Fruit fly (Drosophila melanogaster) whole organism, embryonic: ENCODE measurements around the gene Rab18.

Experiments
- Ada2b ChIP-seq: fragments of 200-800 bp; sonication (Bioruptor generic); IDR thresholded peaks from 2 replicates; pipeline ENCODE4 v1.3.6; 2022; ENCODE audit warnings: missing biosample characterization, missing genetic modification characterization
- Atf6 ChIP-seq: fragments of 200-800 bp; sonication (Bioruptor generic); IDR thresholded peaks from 2 replicates; pipeline ENCODE4 v1.3.6; 2022; ENCODE audit warnings: missing biosample characterization, missing genetic modification characterization
- BEAF-32 ChIP-seq: fragments of 200-800 bp; sonication (Bioruptor generic); optimal IDR thresholded peaks from 3 replicates; lab custom pipeline; 2017; ENCODE audit warnings: missing biosample characterization, missing genetic modification characterization, mild to moderate bottlenecking, moderate library complexity, missing genetic modification reagents
- CG10274 ChIP-seq: fragments of 200-800 bp; sonication (Bioruptor generic); optimal IDR thresholded peaks from 3 replicates; lab custom pipeline; 2017; ENCODE audit warnings: missing biosample characterization, mild to moderate bottlenecking, missing genetic modification characterization
- CG11085 ChIP-seq: fragments of 200-800 bp; sonication (Bioruptor generic); IDR thresholded peaks from 2 replicates; pipeline ENCODE4 v1.3.6; 2022; ENCODE audit warnings: missing biosample characterization, missing genetic modification characterization
- CG13287 ChIP-seq: fragments of 200-800 bp; sonication (Bioruptor generic); IDR thresholded peaks from 2 replicates; pipeline ENCODE4 v1.3.6; 2022; ENCODE audit warnings: missing biosample characterization, missing genetic modification characterization; ENCODE audit not compliant: partially characterized antibody
- CG13624 ChIP-seq: fragments of 200-800 bp; sonication (Bioruptor generic); optimal IDR thresholded peaks from 2 replicates; lab custom pipeline; 2016; ENCODE audit warnings: missing biosample characterization, missing genetic modification characterization
- CG14050 ChIP-seq: fragments of 200-800 bp; sonication (Bioruptor generic); IDR thresholded peaks from 3 replicates; pipeline ENCODE4 v1.3.6; 2022; ENCODE audit warnings: missing biosample characterization, missing genetic modification characterization
- CG14441 ChIP-seq: fragments of 200-800 bp; sonication (Bioruptor generic); IDR thresholded peaks from 2 replicates; pipeline ENCODE4 v1.3.6; 2022; ENCODE audit warnings: missing biosample characterization, missing genetic modification characterization
- CG15479 ChIP-seq: fragments of 200-800 bp; sonication (Bioruptor generic); optimal IDR thresholded peaks from 3 replicates; lab custom pipeline; 2019; ENCODE audit warnings: missing biosample characterization, mild to moderate bottlenecking, missing genetic modification characterization, moderate library complexity
- CG1602 ChIP-seq: fragments of 200-800 bp; sonication (Bioruptor generic); optimal IDR thresholded peaks from 3 replicates; lab custom pipeline; 2016; ENCODE audit warnings: missing biosample characterization, missing genetic modification characterization
- CG33213 ChIP-seq: fragments of 200-800 bp; sonication (Bioruptor generic); optimal IDR thresholded peaks from 3 replicates; lab custom pipeline; 2016; ENCODE audit warnings: missing biosample characterization, missing genetic modification characterization
- CG42726 ChIP-seq: fragments of 200-800 bp; sonication (Bioruptor generic); IDR thresholded peaks from 2 replicates; pipeline ENCODE4 v1.3.6; 2022; ENCODE audit warnings: missing biosample characterization, missing genetic modification characterization; ENCODE audit not compliant: partially characterized antibody
- CG4424 ChIP-seq: fragments of 200-800 bp; sonication (Bioruptor generic); optimal IDR thresholded peaks from 3 replicates; lab custom pipeline; 2016; ENCODE audit warnings: missing biosample characterization, missing genetic modification characterization
- CG6175 ChIP-seq: fragments of 200-800 bp; sonication (Bioruptor generic); IDR thresholded peaks from 3 replicates; pipeline ENCODE4 v1.3.6; 2022; ENCODE audit warnings: missing biosample characterization, missing genetic modification characterization
- CG6854 ChIP-seq: fragments of 200-800 bp; sonication (Bioruptor generic); optimal IDR thresholded peaks from 3 replicates; lab custom pipeline; 2017; ENCODE audit warnings: missing biosample characterization, mild to moderate bottlenecking, missing genetic modification characterization
- CG8290 ChIP-seq, 3 experiments: fragments of 200-800 bp; sonication (Bioruptor generic); optimal IDR thresholded peaks; 2 replicates each; lab custom pipeline; 2016 to 2019; ENCODE audit warnings: missing biosample characterization in 3 of 3, missing genetic modification characterization in 3 of 3, mild to moderate bottlenecking in 2 of 3, moderate library complexity in 1 of 3
- CG8359 ChIP-seq: fragments of 200-800 bp; sonication (Bioruptor generic); optimal IDR thresholded peaks from 2 replicates; lab custom pipeline; 2017; ENCODE audit warnings: missing biosample characterization, mild to moderate bottlenecking, missing genetic modification characterization, borderline replicate concordance
- CG8944 ChIP-seq: fragments of 200-800 bp; sonication (Bioruptor generic); optimal IDR thresholded peaks from 3 replicates; lab custom pipeline; 2016; ENCODE audit warnings: missing biosample characterization, missing genetic modification characterization
- CG9215 ChIP-seq: fragments of 200-800 bp; sonication (Bioruptor generic); IDR thresholded peaks from 2 replicates; pipeline ENCODE4 v1.3.6; 2022; ENCODE audit warnings: missing biosample characterization, missing genetic modification characterization
- Dll ChIP-seq: fragments of 200-800 bp; sonication (Bioruptor generic); IDR thresholded peaks from 4 replicates; pipeline ENCODE4 v1.3.6; 2022; ENCODE audit warnings: missing biosample characterization, missing genetic modification characterization; ENCODE audit not compliant: partially characterized antibody
- MESR4 ChIP-seq: fragments of 200-800 bp; sonication (Bioruptor generic); optimal IDR thresholded peaks from 2 replicates; lab custom pipeline; 2018; ENCODE audit warnings: missing biosample characterization, mild to moderate bottlenecking, missing genetic modification characterization, moderate library complexity
- Med ChIP-seq: fragments of 200-800 bp; sonication (Bioruptor generic); peaks from one replicate; lab custom pipeline; 2016; ENCODE audit warnings: missing biosample characterization, missing genetic modification characterization, mild to moderate bottlenecking, inconsistent platforms, moderate library complexity
- Oli ChIP-seq: fragments of 200-800 bp; sonication (Bioruptor generic); optimal IDR thresholded peaks from 2 replicates; lab custom pipeline; 2018; ENCODE audit warnings: missing biosample characterization, mild to moderate bottlenecking, missing genetic modification characterization, moderate library complexity
- Pdp1 ChIP-seq, 2 experiments: fragments of 200-800 bp; sonication (Bioruptor generic); optimal IDR thresholded peaks; 3 replicates each; lab custom pipeline; 2016; ENCODE audit warnings: missing biosample characterization in 2 of 2, missing genetic modification characterization in 2 of 2, mild to moderate bottlenecking in 1 of 2, moderate library complexity in 1 of 2
- Ravus ChIP-seq: fragments of 200-800 bp; sonication (Bioruptor generic); IDR thresholded peaks from 2 replicates; pipeline ENCODE4 v1.3.6; 2022; ENCODE audit warnings: missing biosample characterization, missing genetic modification characterization
- Sin3A ChIP-seq: fragments of >200 bp; optimal IDR thresholded peaks from 2 replicates; lab custom pipeline; 2018
- Taf1 ChIP-seq: fragments of 200-800 bp; sonication (Bioruptor generic); IDR thresholded peaks from 2 replicates; pipeline ENCODE4 v1.3.6; 2022; ENCODE audit warnings: missing biosample characterization, missing genetic modification characterization
- ase ChIP-seq: fragments of 200-800 bp; sonication (Bioruptor generic); IDR thresholded peaks from 3 replicates; pipeline ENCODE4 v1.3.6; 2022; ENCODE audit warnings: missing biosample characterization, missing genetic modification characterization
- caup ChIP-seq: fragments of 200-800 bp; sonication (Bioruptor generic); optimal IDR thresholded peaks from 3 replicates; lab custom pipeline; 2017; ENCODE audit warnings: missing biosample characterization, mild to moderate bottlenecking, missing genetic modification characterization, moderate library complexity; ENCODE audit not compliant: severe bottlenecking
- eyg ChIP-seq: fragments of 200-800 bp; sonication (Bioruptor generic); optimal IDR thresholded peaks from 3 replicates; lab custom pipeline; 2016; ENCODE audit warnings: missing biosample characterization, missing genetic modification characterization
- fu2 ChIP-seq: fragments of 200-800 bp; sonication (Bioruptor generic); optimal IDR thresholded peaks from 2 replicates; lab custom pipeline; 2016; ENCODE audit warnings: missing biosample characterization, missing genetic modification characterization
- gfzf ChIP-seq: fragments of 200-800 bp; sonication (Bioruptor generic); optimal IDR thresholded peaks from 2 replicates; lab custom pipeline; 2016; ENCODE audit warnings: missing biosample characterization, mild to moderate bottlenecking, missing genetic modification characterization, moderate library complexity
- gsb ChIP-seq: fragments of 200-800 bp; sonication (Bioruptor generic); IDR thresholded peaks from 2 replicates; pipeline ENCODE4 v1.3.6; 2022; ENCODE audit warnings: missing biosample characterization, missing genetic modification characterization
- gsb-n ChIP-seq: fragments of 200-800 bp; sonication (Bioruptor generic); optimal IDR thresholded peaks from 3 replicates; lab custom pipeline; 2018; ENCODE audit warnings: missing biosample characterization, mild to moderate bottlenecking, missing genetic modification characterization
- lola ChIP-seq, 3 experiments: fragments of >200 bp in 2 of 3; fragments of 200-800 bp in 1 of 3; sonication (Bioruptor generic) in 1 of 3; optimal IDR thresholded peaks; 2 replicates each; lab custom pipeline; 2017 to 2019; ENCODE audit warnings: missing biosample characterization in 3 of 3, missing genetic modification characterization in 3 of 3, mild to moderate bottlenecking in 1 of 3, moderate library complexity in 1 of 3
- onecut ChIP-seq: fragments of 200-800 bp; sonication (Bioruptor generic); IDR thresholded peaks from 2 replicates; pipeline ENCODE4 v1.3.6; 2022; ENCODE audit warnings: missing biosample characterization, missing genetic modification characterization
- rib ChIP-seq: fragments of 200-800 bp; sonication (Bioruptor generic); IDR thresholded peaks from 2 replicates; pipeline ENCODE4 v1.3.6; 2022; ENCODE audit warnings: missing biosample characterization, missing genetic modification characterization
- schlank ChIP-seq: fragments of 200-800 bp; sonication (Bioruptor generic); optimal IDR thresholded peaks from 2 replicates; lab custom pipeline; 2018; ENCODE audit warnings: missing biosample characterization, mild to moderate bottlenecking, missing genetic modification characterization
- sim ChIP-seq: fragments of 200-800 bp; sonication (Bioruptor generic); IDR thresholded peaks from 2 replicates; pipeline ENCODE4 v1.3.6; 2022; ENCODE audit warnings: missing biosample characterization, missing genetic modification characterization
- ttk ChIP-seq: fragments of 200-800 bp; sonication (Bioruptor generic); IDR thresholded peaks from 2 replicates; pipeline ENCODE4 v2.1.2; 2022; ENCODE audit warnings: missing biosample characterization, missing genetic modification characterization
- twi ChIP-seq: fragments of 200-800 bp; optimal IDR thresholded peaks from 2 replicates; lab custom pipeline; 2019; ENCODE audit warnings: missing biosample characterization, mild to moderate bottlenecking, missing genetic modification characterization, moderate library complexity
- usp ChIP-seq: fragments of >200 bp; optimal IDR thresholded peaks from 2 replicates; lab custom pipeline; 2017; ENCODE audit warnings: missing biosample characterization, missing genetic modification characterization
- vfl ChIP-seq: fragments of 200-800 bp; sonication (Bioruptor generic); optimal IDR thresholded peaks from 2 replicates; lab custom pipeline; 2016; ENCODE audit warnings: missing biosample characterization, missing genetic modification characterization
- vvl ChIP-seq: fragments of 200-800 bp; sonication (Bioruptor generic); IDR thresholded peaks from 2 replicates; pipeline ENCODE4 v1.3.6; 2022; ENCODE audit warnings: missing biosample characterization, missing genetic modification characterization
- zfh2 ChIP-seq: fragments of 200-800 bp; sonication (Bioruptor generic); optimal IDR thresholded peaks from 2 replicates; lab custom pipeline; 2016; ENCODE audit warnings: missing biosample characterization, missing genetic modification characterization

Gene Rab18

dm6 chrX:5715455-5716227 lies 44.0 kb upstream of the Rab18 start (continued):
- no peak for TF ChIP-seq CG14050 (GFP tag; lab: Robert Waterston, UW)
- no peak for TF ChIP-seq BEAF-32 (GFP tag; lab: Kevin White, UChicago)
- no peak for TF ChIP-seq Ada2b
- no peak for TF ChIP-seq caup
- no peak for TF ChIP-seq zfh2 (GFP tag; lab: Kevin White, UChicago)
- no peak for TF ChIP-seq gfzf (GFP tag; lab: Kevin White, UChicago)
- TF ChIP-seq vvl (GFP tag; lab: Robert Waterston, UW): no peak; the same call in 1 of the 2 replicates
- TF ChIP-seq CG8290 (GFP tag; optimal IDR thresholded peaks at IDR 0.05; lab: Kevin White, UChicago): no peak
- TF ChIP-seq CG8290 (tag; optimal IDR thresholded peaks at IDR 0.05; lab: Kevin White, UChicago): peak in 1 of 2 experiments; percentile 23
- TF ChIP-seq ttk: no peak
- no peak for TF ChIP-seq rib
- no peak for TF ChIP-seq twi

- TF ChIP-seq MESR4 (GFP tag; lab: Kevin White, UChicago) (no peak), CG4424 (GFP tag; lab: Kevin White, UChicago) (no peak), Sin3A (lab: Kevin White, UChicago) (no peak), CG33213 (GFP tag; lab: Kevin White, UChicago) (no peak), schlank (no peak), CG14441 (no peak), CG8359 (GFP tag; lab: Kevin White, UChicago) (no peak), CG1602 (GFP tag; lab: Kevin White, UChicago) (no peak), Oli (no peak)
These were observed 43.2 kb upstream of the Rab18 start for dm6 chrX:5714786-5715185.

- peak in 1 of 2 experiments; percentile 54 for TF ChIP-seq Pdp1 (GFP tag; optimal IDR thresholded peaks at IDR 0.05; lab: Kevin White, UChicago)
- TF ChIP-seq CG9215 (GFP tag; lab: Robert Waterston, UW): no peak
These were observed 41.4 kb upstream of the Rab18 start for dm6 chrX:5712966-5713365.

- TF ChIP-seq CG15479 (no peak), Dll (GFP tag; lab: Robert Waterston, UW) (no peak), vfl (GFP tag; lab: Kevin White, UChicago) (peak; percentile 28), CG13624 (GFP tag; lab: Kevin White, UChicago) (peak; percentile 68), CG42726 (GFP tag; lab: Robert Waterston, UW) (no peak), onecut (GFP tag; lab: Robert Waterston, UW) (peak; percentile 74), Ravus (GFP tag; lab: Robert Waterston, UW) (peak; percentile 73), gsb (GFP tag; lab: Robert Waterston, UW) (peak; percentile 86), sim (GFP tag; lab: Robert Waterston, UW) (0 out of 2 replicates have a peak, but pooled peaks have one; percentile 38), eyg (GFP tag; lab: Kevin White, UChicago) (peak; percentile 23), Taf1 (GFP tag; lab: Robert Waterston, UW) (peak; percentile 88), Med (GFP tag; lab: Kevin White, UChicago) (peak; percentile 97), CG6854 (peak; percentile 82), Atf6 (GFP tag; lab: Robert Waterston, UW) (peak; percentile 92), CG11085 (GFP tag; lab: Robert Waterston, UW) (peak; percentile 88), fu2 (GFP tag; lab: Kevin White, UChicago) (no peak), CG10274 (GFP tag; lab: Kevin White, UChicago) (peak; percentile 62), CG6175 (GFP tag; lab: Robert Waterston, UW) (peak; percentile 89), usp (no peak), CG13287 (GFP tag; lab: Robert Waterston, UW) (no peak; the same call in 1 of the 2 replicates), gsb-n (tag; lab: Kevin White, UChicago) (peak; percentile 58), lola (GFP tag; optimal IDR thresholded peaks at IDR 0.05; lab: Kevin White, UChicago) (no peak), CG8944 (GFP tag; lab: Kevin White, UChicago) (peak; percentile 44), ase (GFP tag; lab: Robert Waterston, UW) (peak; percentile 88)
These were observed 34.3 kb upstream of the Rab18 start for dm6 chrX:5705899-5706312.
